Worm (Caenorhabditis elegans) whole organism, L4/young adult: Measurements from ENCODE around the gene mml-1.

Experiments
- W03F9.2 ChIP-seq: fragments of 150-350 bp; optimal IDR thresholded peaks from 2 replicates; lab custom pipeline; 2014; ENCODE audit warnings: missing biosample characterization, missing genetic modification characterization
- him-1 ChIP-seq: sonication (generic microtip); optimal IDR thresholded peaks from 2 replicates; lab custom pipeline; 2016; ENCODE audit warnings: missing genotype, missing genetic modification reagents, missing genetic modification characterization, missing compliant biosample characterization

DNA sequence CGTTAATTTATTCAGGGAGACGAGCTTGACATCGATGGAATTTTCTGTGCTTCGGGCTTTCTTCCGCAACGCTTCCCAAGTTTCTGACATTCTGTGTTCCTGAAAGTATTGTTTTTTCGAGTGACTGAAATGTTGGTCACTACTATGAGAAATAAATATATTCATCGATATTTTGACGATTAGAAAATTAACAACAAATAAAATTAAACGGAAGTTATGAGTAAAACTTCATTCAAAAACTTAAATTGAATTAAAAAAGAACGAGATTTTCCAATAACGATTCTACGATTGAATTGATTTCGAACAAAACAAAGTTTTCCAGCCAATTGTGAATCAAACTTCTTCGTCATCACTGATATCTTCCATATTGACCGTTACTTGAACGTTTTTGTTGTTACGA lies 25.5 kb downstream of the mml-1 start, which contains the start of gene gos-28:
- no peak for TF ChIP-seq W03F9.2 (tag; lab: Kevin White, UChicago)
- no peak for TF ChIP-seq him-1 (tag; lab: Kevin White, UChicago)
